ENCODE assay signal across 2 fruit fly cellular contexts in the genomic region with DNA sequence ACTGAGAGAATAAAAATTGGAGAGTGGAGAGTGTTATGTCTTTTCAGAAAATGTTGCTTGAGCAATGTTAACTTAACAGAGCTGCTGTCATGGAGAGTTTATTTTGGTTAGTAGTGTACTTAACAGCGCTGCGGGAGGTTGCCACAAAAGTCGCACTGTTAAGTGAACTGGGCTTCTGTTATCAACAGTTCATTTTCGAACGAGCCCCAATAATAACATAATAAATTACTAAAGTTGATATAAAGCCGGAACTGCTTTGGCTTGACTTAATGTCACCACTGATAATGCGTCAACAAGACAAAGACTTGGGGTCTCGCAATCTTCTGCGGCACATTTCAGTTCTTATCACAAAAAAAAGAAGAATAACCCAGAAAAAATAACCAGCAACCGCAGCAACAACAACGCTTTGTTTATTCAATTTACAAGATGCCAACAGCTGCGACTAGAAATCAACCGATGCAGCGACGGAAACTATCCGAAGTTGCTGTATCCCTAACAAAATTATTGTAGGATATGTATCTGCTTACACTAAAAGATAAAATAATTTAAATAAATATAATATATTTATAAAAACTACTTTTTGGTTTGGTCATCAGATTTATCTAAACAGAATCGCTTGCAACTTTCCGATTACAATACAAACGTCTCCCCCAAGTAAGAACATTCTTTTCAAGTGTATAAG.
TF ChIP-seq lines count a peak whose summit lies in the region.

No protein-coding gene starts in this region.

TF ChIP-seq in whole organism, embryonic, 481 proteins besides CTCF, POLR2A, EP300 and RAD21 (continued from another document and continues in another):
- no peak for TF ChIP-seq Hey (tag; optimal IDR thresholded peaks at IDR 0.05; lab: Kevin White, UChicago)
- no peak for TF ChIP-seq CG7987 (GFP tag; optimal IDR thresholded peaks at IDR 0.05; lab: Kevin White, UChicago)
- TF ChIP-seq dmrt99B (tag; optimal IDR thresholded peaks at IDR 0.05; lab: Kevin White, UChicago): no peak
- peak; percentile 31 for TF ChIP-seq CG2875 (GFP tag; optimal IDR thresholded peaks at IDR 0.05; lab: Kevin White, UChicago)
- TF ChIP-seq cad (GFP tag; optimal IDR thresholded peaks at IDR 0.05; lab: Kevin White, UChicago): no peak
- TF ChIP-seq CG9437 (GFP tag; optimal IDR thresholded peaks at IDR 0.05; lab: Kevin White, UChicago): no peak
- peak; percentile 12 for TF ChIP-seq Hr3 (GFP tag; optimal IDR thresholded peaks at IDR 0.05; lab: Kevin White, UChicago)
- no peak for TF ChIP-seq Lhr (GFP tag; optimal IDR thresholded peaks at IDR 0.05; lab: Kevin White, UChicago)
- no peak for TF ChIP-seq CG11560 (tag; IDR thresholded peaks at IDR 0.05; lab: Robert Waterston, UW)
- TF ChIP-seq CG12104 (GFP tag; optimal IDR thresholded peaks at IDR 0.05; lab: Kevin White, UChicago): peak; percentile 10
- peak; percentile 17 for TF ChIP-seq Oli (tag; optimal IDR thresholded peaks at IDR 0.05; lab: Kevin White, UChicago)
- TF ChIP-seq MBD-R2 (GFP tag; IDR thresholded peaks at IDR 0.05; lab: Robert Waterston, UW): no peak
- no peak for TF ChIP-seq mld (GFP tag; IDR thresholded peaks at IDR 0.05; lab: Robert Waterston, UW; ENCODE audit: partially characterized antibody)
- no peak for TF ChIP-seq CG9797 (GFP tag; optimal IDR thresholded peaks at IDR 0.05; lab: Kevin White, UChicago)
- TF ChIP-seq klu (GFP tag; IDR thresholded peaks at IDR 0.05; lab: Robert Waterston, UW): no peak
- TF ChIP-seq fd96Cb (tag; optimal IDR thresholded peaks at IDR 0.05; lab: Kevin White, UChicago): peak; percentile 21
- no peak for TF ChIP-seq Taf1 (GFP tag; IDR thresholded peaks at IDR 0.05; lab: Robert Waterston, UW)
- no peak for TF ChIP-seq chm (GFP tag; IDR thresholded peaks at IDR 0.05; lab: Robert Waterston, UW)
- no peak for TF ChIP-seq H15 (GFP tag; IDR thresholded peaks at IDR 0.05; lab: Robert Waterston, UW)
- TF ChIP-seq CG6791 (GFP tag; IDR thresholded peaks at IDR 0.05; lab: Robert Waterston, UW; ENCODE audit: partially characterized antibody): no peak
- no peak for TF ChIP-seq CG31388 (GFP tag; optimal IDR thresholded peaks at IDR 0.05; lab: Kevin White, UChicago)
- TF ChIP-seq gt (GFP tag; IDR thresholded peaks at IDR 0.05; lab: Robert Waterston, UW): no peak
- TF ChIP-seq esg (GFP tag; conservative IDR thresholded peaks at IDR 0.05; lab: Robert Waterston, UW): no peak
- no peak for TF ChIP-seq gro (GFP tag; optimal IDR thresholded peaks at IDR 0.05; lab: Kevin White, UChicago)
- no peak for TF ChIP-seq bowl (GFP tag; IDR thresholded peaks at IDR 0.05; lab: Robert Waterston, UW)
- TF ChIP-seq exex (tag; optimal IDR thresholded peaks at IDR 0.05; lab: Kevin White, UChicago): no peak
- TF ChIP-seq ap (GFP tag; IDR thresholded peaks at IDR 0.05; lab: Robert Waterston, UW): no peak
- TF ChIP-seq CG9876 (GFP tag; optimal IDR thresholded peaks at IDR 0.05; lab: Kevin White, UChicago): no peak
- TF ChIP-seq btn (GFP tag; optimal IDR thresholded peaks at IDR 0.05; lab: Kevin White, UChicago): no peak
- TF ChIP-seq tgo (GFP tag; IDR thresholded peaks at IDR 0.05; lab: Robert Waterston, UW): no peak
- TF ChIP-seq slou (GFP tag; optimal IDR thresholded peaks at IDR 0.05; lab: Kevin White, UChicago): no peak
- no peak for TF ChIP-seq CG3065 (GFP tag; optimal IDR thresholded peaks at IDR 0.05; lab: Kevin White, UChicago)
- no peak for TF ChIP-seq gfzf (GFP tag; optimal IDR thresholded peaks at IDR 0.05; lab: Kevin White, UChicago)
- no peak for TF ChIP-seq grn (GFP tag; optimal IDR thresholded peaks at IDR 0.05; lab: Kevin White, UChicago)
- no peak for TF ChIP-seq CrebB (tag; optimal IDR thresholded peaks at IDR 0.05; lab: Kevin White, UChicago)
- no peak for TF ChIP-seq B-H1 (GFP tag; IDR thresholded peaks at IDR 0.05; lab: Robert Waterston, UW)
- no peak for TF ChIP-seq H2.0 (GFP tag; IDR thresholded peaks at IDR 0.05; lab: Robert Waterston, UW)
- no peak for TF ChIP-seq ken (GFP tag; IDR thresholded peaks at IDR 0.05; lab: Robert Waterston, UW)
- TF ChIP-seq nom (GFP tag; optimal IDR thresholded peaks at IDR 0.05; lab: Kevin White, UChicago): no peak
- no peak for TF ChIP-seq gcm2 (GFP tag; optimal IDR thresholded peaks at IDR 0.05; lab: Kevin White, UChicago)
- no peak for TF ChIP-seq Ptx1 (GFP tag; IDR thresholded peaks at IDR 0.05; lab: Robert Waterston, UW)
- no peak for TF ChIP-seq HLH3B (GFP tag; IDR thresholded peaks at IDR 0.05; lab: Robert Waterston, UW)
- no peak for TF ChIP-seq hkb (optimal IDR thresholded peaks at IDR 0.05; lab: Kevin White, UChicago)
- no peak for TF ChIP-seq hkb (GFP tag; IDR thresholded peaks at IDR 0.05; lab: Robert Waterston, UW)
- no peak for TF ChIP-seq HHEX (GFP tag; optimal IDR thresholded peaks at IDR 0.05; lab: Kevin White, UChicago)
- no peak for TF ChIP-seq CG42726 (GFP tag; IDR thresholded peaks at IDR 0.05; lab: Robert Waterston, UW; ENCODE audit: partially characterized antibody)
- TF ChIP-seq CG12071 (GFP tag; optimal IDR thresholded peaks at IDR 0.05; lab: Kevin White, UChicago): no peak
- no peak for TF ChIP-seq CG6654 (GFP tag; optimal IDR thresholded peaks at IDR 0.05; lab: Kevin White, UChicago)
- no peak for TF ChIP-seq zf30C (GFP tag; optimal IDR thresholded peaks at IDR 0.05; lab: Kevin White, UChicago)
- no peak for TF ChIP-seq NFAT (GFP tag; IDR thresholded peaks at IDR 0.05; lab: Robert Waterston, UW)
- no peak for TF ChIP-seq jumu (GFP tag; optimal IDR thresholded peaks at IDR 0.05; lab: Kevin White, UChicago)
- TF ChIP-seq Rfx (GFP tag; IDR thresholded peaks at IDR 0.05; lab: Robert Waterston, UW): no peak
- no peak for TF ChIP-seq HmgD (GFP tag; optimal IDR thresholded peaks at IDR 0.05; lab: Kevin White, UChicago)
- TF ChIP-seq so (GFP tag; IDR thresholded peaks at IDR 0.05; lab: Robert Waterston, UW): 0 out of 3 replicates have a peak, but pooled peaks have one; percentile 55
- TF ChIP-seq CG12659 (GFP tag; optimal IDR thresholded peaks at IDR 0.05; lab: Kevin White, UChicago): no peak
- TF ChIP-seq Bdp1 (GFP tag; optimal IDR thresholded peaks at IDR 0.05; lab: Kevin White, UChicago): no peak
- TF ChIP-seq run (tag; optimal IDR thresholded peaks at IDR 0.05; lab: Kevin White, UChicago): no peak
- TF ChIP-seq cwo (GFP tag; optimal IDR thresholded peaks at IDR 0.05; lab: Kevin White, UChicago): no peak
- TF ChIP-seq Hmr (GFP tag; optimal IDR thresholded peaks at IDR 0.05; lab: Kevin White, UChicago): no peak
- TF ChIP-seq CG8359 (GFP tag; optimal IDR thresholded peaks at IDR 0.05; lab: Kevin White, UChicago; ENCODE audit: borderline replicate concordance): peak; percentile 2
- no peak for TF ChIP-seq CHES-1-like (GFP tag; optimal IDR thresholded peaks at IDR 0.05; lab: Kevin White, UChicago)
- no peak for TF ChIP-seq ash1 (GFP tag; optimal IDR thresholded peaks at IDR 0.05; lab: Kevin White, UChicago)
- no peak for TF ChIP-seq CG10959 (GFP tag; IDR thresholded peaks at IDR 0.05; lab: Robert Waterston, UW)
- peak; percentile 7 for TF ChIP-seq CG18764 (GFP tag; optimal IDR thresholded peaks at IDR 0.05; lab: Kevin White, UChicago)
- no peak for TF ChIP-seq ttk (GFP tag; IDR thresholded peaks at IDR 0.05; lab: Robert Waterston, UW)
- no peak for TF ChIP-seq CG30020 (tag; optimal IDR thresholded peaks at IDR 0.05; lab: Kevin White, UChicago)

TF ChIP-seq in whole organism, prepupa, 60 proteins besides CTCF, POLR2A, EP300 and RAD21 (continued from another document):
- TF ChIP-seq CG32006 (GFP tag; optimal IDR thresholded peaks at IDR 0.05; lab: Kevin White, UChicago): peak; percentile 80
- peak; percentile 46; the same call in 2 of the 3 replicates for TF ChIP-seq CG6163 (GFP tag; IDR thresholded peaks at IDR 0.05; lab: Robert Waterston, UW)
- TF ChIP-seq Eip93F (GFP tag; optimal IDR thresholded peaks at IDR 0.05; lab: Kevin White, UChicago): no peak
- peak; percentile 19 for TF ChIP-seq CG11762 (GFP tag; optimal IDR thresholded peaks at IDR 0.05; lab: Kevin White, UChicago; ENCODE audit: insufficient read depth)
- no peak for TF ChIP-seq ss (GFP tag; optimal IDR thresholded peaks at IDR 0.05; lab: Kevin White, UChicago)
- TF ChIP-seq Hr4 (GFP tag; optimal IDR thresholded peaks at IDR 0.05; lab: Kevin White, UChicago): peak; percentile 21
- TF ChIP-seq Hr38 (GFP tag; optimal IDR thresholded peaks at IDR 0.05; lab: Kevin White, UChicago): no peak
- no peak for TF ChIP-seq Hr39 (GFP tag; optimal IDR thresholded peaks at IDR 0.05; lab: Kevin White, UChicago)
- TF ChIP-seq OdsH (GFP tag; optimal IDR thresholded peaks at IDR 0.05; lab: Kevin White, UChicago): peak; percentile 30
- TF ChIP-seq dsx (GFP tag; optimal IDR thresholded peaks at IDR 0.05; lab: Kevin White, UChicago; ENCODE audit: poor library complexity, severe bottlenecking): no peak
- no peak for TF ChIP-seq CG3032 (tag; optimal IDR thresholded peaks at IDR 0.05; lab: Kevin White, UChicago)
- TF ChIP-seq Blimp-1 (GFP tag; optimal IDR thresholded peaks at IDR 0.05; lab: Kevin White, UChicago): no peak
- no peak for TF ChIP-seq CG11294 (GFP tag; IDR thresholded peaks at IDR 0.05; lab: Robert Waterston, UW)
- TF ChIP-seq CG10631 (GFP tag; optimal IDR thresholded peaks at IDR 0.05; lab: Kevin White, UChicago): peak; percentile 60
- TF ChIP-seq Met (GFP tag; optimal IDR thresholded peaks at IDR 0.05; lab: Kevin White, UChicago): no peak
- TF ChIP-seq CG6808 (GFP tag; optimal IDR thresholded peaks at IDR 0.05; lab: Kevin White, UChicago): no peak
- TF ChIP-seq acj6 (GFP tag; optimal IDR thresholded peaks at IDR 0.05; lab: Kevin White, UChicago): peak; percentile 4
- no peak for TF ChIP-seq Smox (GFP tag; optimal IDR thresholded peaks at IDR 0.05; lab: Kevin White, UChicago)
- no peak for TF ChIP-seq spab (GFP tag; optimal IDR thresholded peaks at IDR 0.05; lab: Kevin White, UChicago)
- peak; percentile 39 for TF ChIP-seq fkh (GFP tag; optimal IDR thresholded peaks at IDR 0.05; lab: Kevin White, UChicago)
- no peak for TF ChIP-seq Eip75B (GFP tag; optimal IDR thresholded peaks at IDR 0.05; lab: Kevin White, UChicago)
- no peak for TF ChIP-seq topi (GFP tag; optimal IDR thresholded peaks at IDR 0.05; lab: Kevin White, UChicago)
- TF ChIP-seq CG6792 (GFP tag; optimal IDR thresholded peaks at IDR 0.05; lab: Kevin White, UChicago): no peak
- TF ChIP-seq Sox14 (GFP tag; optimal IDR thresholded peaks at IDR 0.05; lab: Kevin White, UChicago): peak; percentile 56
- TF ChIP-seq salr (GFP tag; optimal IDR thresholded peaks at IDR 0.05; lab: Kevin White, UChicago): no peak
- peak; percentile 51; the same call in 1 of the 2 replicates for TF ChIP-seq CG15336 (GFP tag; IDR thresholded peaks at IDR 0.05; lab: Robert Waterston, UW)
- no peak for TF ChIP-seq CG34406 (GFP tag; optimal IDR thresholded peaks at IDR 0.05; lab: Kevin White, UChicago)
- TF ChIP-seq achi (GFP tag; optimal IDR thresholded peaks at IDR 0.05; lab: Kevin White, UChicago): peak; percentile 46
- TF ChIP-seq Ets96B (tag; optimal IDR thresholded peaks at IDR 0.05; lab: Kevin White, UChicago): peak; percentile 34
